Worm (Caenorhabditis elegans) whole organism, late embryonic: Measurements from ENCODE around the gene moc-2.

Experiments used
- Y22D7AL.16 ChIP-seq: sonication (generic microtip); optimal IDR thresholded peaks from 2 replicates; lab custom pipeline; 2016; ENCODE audit warnings: missing genetic modification characterization, missing compliant biosample characterization
- ama-1 ChIP-seq: fragments of 150-350 bp; optimal IDR thresholded peaks from 2 replicates; lab custom pipeline; 2014
- elt-2 ChIP-seq: sonication (generic microtip); optimal IDR thresholded peaks from 2 replicates; lab custom pipeline; 2016; ENCODE audit warnings: missing genetic modification reagents, missing genetic modification characterization, missing compliant biosample characterization
- pag-3 ChIP-seq: sonication (generic microtip); optimal IDR thresholded peaks from 2 replicates; lab custom pipeline; 2016; ENCODE audit warnings: missing compliant biosample characterization, missing genetic modification characterization, borderline replicate concordance
- unc-55 ChIP-seq: sonication (generic microtip); optimal IDR thresholded peaks from 2 replicates; lab custom pipeline; 2017; ENCODE audit warnings: missing biosample characterization, missing genetic modification reagents, missing genetic modification characterization

DNA sequence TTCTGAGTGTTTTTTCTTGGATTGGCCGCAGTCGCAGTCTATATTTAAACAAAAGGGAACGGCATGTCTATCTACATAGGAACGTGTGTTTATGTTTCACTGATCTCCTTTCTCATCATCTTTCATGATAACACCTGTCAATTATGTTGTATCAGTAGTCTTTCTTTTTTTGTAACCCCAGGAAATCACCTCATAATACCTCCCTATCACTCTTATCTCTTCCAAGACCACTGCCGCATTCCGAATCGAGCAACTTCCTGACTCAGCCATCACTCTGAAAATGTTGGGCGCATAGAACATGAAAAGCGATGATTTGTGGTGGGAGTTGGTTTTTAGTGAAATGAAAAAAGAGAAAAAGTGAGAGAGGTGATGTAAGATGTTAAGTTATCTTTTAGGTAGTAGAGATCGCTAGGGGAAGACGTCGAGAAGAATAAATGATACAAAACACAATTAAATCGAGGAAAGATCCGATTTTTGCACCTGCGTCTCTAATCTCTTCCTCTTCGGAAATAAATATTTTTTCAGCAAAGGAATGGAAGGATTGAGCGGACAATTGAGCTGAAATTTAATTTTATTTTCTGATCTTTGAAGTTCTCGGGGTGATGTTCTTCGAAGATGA, 19.0 kb upstream of the moc-2 start:
- TF ChIP-seq Y22D7AL.16 (tag; lab: Kevin White, UChicago) (no peak), elt-2 (tag; lab: Kevin White, UChicago) (peak; percentile 10), pag-3 (tag; lab: Kevin White, UChicago) (no peak), unc-55 (GFP tag; lab: Kevin White, UChicago) (no peak), ama-1 (no peak)
